Fruit fly (Drosophila melanogaster) whole organism, embryonic: ENCODE measurements around the gene Lsp2.

ENCODE experiments used
- Atf3 ChIP-seq: fragments of 200-800 bp; sonication (Bioruptor generic); optimal IDR thresholded peaks from 3 replicates; lab custom pipeline; 2016; ENCODE audit warnings: missing biosample characterization, missing genetic modification characterization
- CG11456 ChIP-seq: fragments of 200-800 bp; sonication (Bioruptor generic); IDR thresholded peaks from 3 replicates; pipeline ENCODE4 v1.3.6; 2022; ENCODE audit warnings: missing biosample characterization, missing genetic modification characterization
- CG12071 ChIP-seq: fragments of 200-800 bp; sonication (Bioruptor generic); optimal IDR thresholded peaks from 3 replicates; lab custom pipeline; 2018; ENCODE audit warnings: missing biosample characterization, mild to moderate bottlenecking, missing genetic modification characterization
- CG13123 ChIP-seq: fragments of 200-800 bp; sonication (Bioruptor generic); optimal IDR thresholded peaks from 2 replicates; lab custom pipeline; 2016; ENCODE audit warnings: missing biosample characterization, missing genetic modification characterization
- CG16779 ChIP-seq: fragments of 200-800 bp; sonication (Bioruptor generic); IDR thresholded peaks from 2 replicates; pipeline ENCODE4 v1.3.6; 2022; ENCODE audit warnings: missing biosample characterization, missing genetic modification characterization
- CG17361 ChIP-seq: fragments of 200-800 bp; sonication (Bioruptor generic); IDR thresholded peaks from 3 replicates; pipeline ENCODE4 v1.3.6; 2022; ENCODE audit warnings: missing biosample characterization, missing genetic modification characterization
- CG9797 ChIP-seq: fragments of 200-800 bp; sonication (Bioruptor generic); optimal IDR thresholded peaks from 3 replicates; lab custom pipeline; 2018; ENCODE audit warnings: missing biosample characterization, mild to moderate bottlenecking, missing genetic modification characterization
- E2f1 ChIP-seq: fragments of 200-800 bp; sonication (Bioruptor generic); IDR thresholded peaks from 2 replicates; pipeline ENCODE4 v1.3.6; 2022; ENCODE audit warnings: missing biosample characterization, missing genetic modification characterization
- PHDP ChIP-seq: fragments of 200-800 bp; sonication (Bioruptor generic); optimal IDR thresholded peaks from 3 replicates; lab custom pipeline; 2018; ENCODE audit warnings: missing biosample characterization, mild to moderate bottlenecking, missing genetic modification characterization, moderate library complexity
- Usf ChIP-seq: fragments of 200-800 bp; sonication (Bioruptor generic); optimal IDR thresholded peaks from 2 replicates; lab custom pipeline; 2017; ENCODE audit warnings: missing genotype, missing biosample characterization, missing genetic modification characterization
- lmd ChIP-seq: fragments of 200-800 bp; sonication (Bioruptor generic); IDR thresholded peaks from 2 replicates; pipeline ENCODE4 v1.3.6; 2022; ENCODE audit warnings: missing biosample characterization, missing genetic modification characterization

- TF ChIP-seq CG9797 (GFP tag; lab: Kevin White, UChicago) (no peak), CG17361 (GFP tag; lab: Robert Waterston, UW) (no peak), CG13123 (no peak), Usf (GFP tag; lab: Kevin White, UChicago) (no peak), PHDP (tag; lab: Kevin White, UChicago) (no peak), Atf3 (GFP tag; lab: Kevin White, UChicago) (no peak), CG16779 (GFP tag; lab: Robert Waterston, UW) (no peak), lmd (GFP tag; lab: Robert Waterston, UW) (no peak), CG11456 (GFP tag; lab: Robert Waterston, UW) (no peak), CG12071 (GFP tag; lab: Kevin White, UChicago) (no peak), E2f1 (peak; percentile 12; the same call in 1 of the 2 replicates)
Measured at dm6 chr3L:12114188-12114587, 15.0 kb upstream of the Lsp2 start.
